Comparison of ENCODE assay signal across 5 worm cellular contexts in genomic region chrV:8657911-8658310, ce11.
TF ChIP-seq lines count a peak whose summit lies in the region.

No protein-coding gene starts in this region.

TF ChIP-seq in whole organism, L1 larva, 84 proteins besides CTCF, POLR2A, EP300 and RAD21 (continues in another document):
- no peak for TF ChIP-seq nhr-20 (tag; optimal IDR thresholded peaks at IDR 0.05; lab: Kevin White, UChicago)
- no peak for TF ChIP-seq sox-4 (tag; optimal IDR thresholded peaks at IDR 0.05; lab: Kevin White, UChicago)
- TF ChIP-seq nhr-11 (tag; optimal IDR thresholded peaks at IDR 0.05; lab: Kevin White, UChicago), result no peak
- TF ChIP-seq egl-27 (tag; optimal IDR thresholded peaks at IDR 0.05; lab: Kevin White, UChicago), result no peak
- no peak for TF ChIP-seq ama-1 (optimal IDR thresholded peaks at IDR 0.05; lab: Kevin White, UChicago)
- no peak for TF ChIP-seq isw-1 (GFP tag; IDR thresholded peaks at IDR 0.05; lab: Robert Waterston, UW)
- TF ChIP-seq pax-3 (tag; optimal IDR thresholded peaks at IDR 0.05; lab: Kevin White, UChicago), result no peak
- no peak for TF ChIP-seq efl-1 (optimal IDR thresholded peaks at IDR 0.05; lab: Kevin White, UChicago)
- TF ChIP-seq efl-1 (GFP tag; optimal IDR thresholded peaks at IDR 0.05 in 1 of 2; lab: Kevin White, UChicago), result peak in 1 of 2 experiments; percentile 79
- TF ChIP-seq C34B4.2 (tag; optimal IDR thresholded peaks at IDR 0.05; lab: Kevin White, UChicago), result no peak
- no peak for TF ChIP-seq alr-1 (tag; optimal IDR thresholded peaks at IDR 0.05; lab: Kevin White, UChicago; ENCODE audit: borderline replicate concordance)
- no peak for TF ChIP-seq lir-3 (tag; optimal IDR thresholded peaks at IDR 0.05; lab: Kevin White, UChicago; ENCODE audit: poor library complexity)
- peak; percentile 80 for TF ChIP-seq skn-1 (tag; optimal IDR thresholded peaks at IDR 0.05; lab: Kevin White, UChicago)
- no peak for TF ChIP-seq rnt-1 (tag; optimal IDR thresholded peaks at IDR 0.05; lab: Kevin White, UChicago)
- no peak for TF ChIP-seq F16B12.6 (tag; optimal IDR thresholded peaks at IDR 0.05; lab: Kevin White, UChicago)
- no peak for TF ChIP-seq fos-1 (tag; optimal IDR thresholded peaks at IDR 0.05; lab: Kevin White, UChicago)
- TF ChIP-seq elt-3 (tag; optimal IDR thresholded peaks at IDR 0.05; lab: Kevin White, UChicago), result no peak
- no peak for TF ChIP-seq fkh-4 (tag; optimal IDR thresholded peaks at IDR 0.05; lab: Kevin White, UChicago; ENCODE audit: borderline replicate concordance)
- no peak for TF ChIP-seq unc-98 (GFP tag; IDR thresholded peaks at IDR 0.05; lab: Robert Waterston, UW)

TF ChIP-seq in whole organism, L2 larva, 48 proteins besides CTCF, POLR2A, EP300 and RAD21:
- TF ChIP-seq zag-1 (tag; optimal IDR thresholded peaks at IDR 0.05; lab: Kevin White, UChicago), result no peak
- no peak for TF ChIP-seq nhr-77 (tag; optimal IDR thresholded peaks at IDR 0.05; lab: Kevin White, UChicago)
- no peak for TF ChIP-seq nhr-21 (tag; optimal IDR thresholded peaks at IDR 0.05; lab: Kevin White, UChicago)
- TF ChIP-seq fos-1 (tag; optimal IDR thresholded peaks at IDR 0.05; lab: Kevin White, UChicago), result no peak
- TF ChIP-seq nhr-25 (tag; optimal IDR thresholded peaks at IDR 0.05; lab: Kevin White, UChicago), result peak; percentile 8
- TF ChIP-seq ztf-4 (tag; optimal IDR thresholded peaks at IDR 0.05; lab: Kevin White, UChicago), result no peak
- TF ChIP-seq lin-39 (tag; optimal IDR thresholded peaks at IDR 0.05; lab: Kevin White, UChicago), result no peak
- no peak for TF ChIP-seq skn-1 (tag; optimal IDR thresholded peaks at IDR 0.05; lab: Kevin White, UChicago)

TF ChIP-seq in whole organism, L3 larva, 47 proteins besides CTCF, POLR2A, EP300 and RAD21:
- TF ChIP-seq snpc-4 (tag; optimal IDR thresholded peaks at IDR 0.05; lab: Kevin White, UChicago), result no peak
- no peak for TF ChIP-seq tbx-2 (tag; optimal IDR thresholded peaks at IDR 0.05; lab: Kevin White, UChicago)
- no peak for TF ChIP-seq lin-15B (tag; optimal IDR thresholded peaks at IDR 0.05; lab: Kevin White, UChicago)
- peak in 1 of 3 experiments; percentile 46 for TF ChIP-seq elt-3 (tag; optimal IDR thresholded peaks at IDR 0.05; lab: Kevin White, UChicago)
- TF ChIP-seq pha-4 (tag; optimal IDR thresholded peaks at IDR 0.05; lab: Kevin White, UChicago), result no peak
- TF ChIP-seq fkh-2 (tag; optimal IDR thresholded peaks at IDR 0.05; lab: Kevin White, UChicago), result no peak
- no peak for TF ChIP-seq daf-12 (tag; optimal IDR thresholded peaks at IDR 0.05; lab: Kevin White, UChicago)
- TF ChIP-seq sea-2 (GFP tag; optimal IDR thresholded peaks at IDR 0.05; lab: Kevin White, UChicago), result no peak
- TF ChIP-seq nhr-25 (tag; optimal IDR thresholded peaks at IDR 0.05; lab: Kevin White, UChicago), result peak; percentile 6
- TF ChIP-seq mml-1 (tag; optimal IDR thresholded peaks at IDR 0.05; lab: Kevin White, UChicago), result no peak
- TF ChIP-seq ztf-11 (tag; optimal IDR thresholded peaks at IDR 0.05; lab: Kevin White, UChicago), result no peak
- no peak for TF ChIP-seq ama-1 (optimal IDR thresholded peaks at IDR 0.05; lab: Kevin White, UChicago)
- TF ChIP-seq nhr-23 (tag; optimal IDR thresholded peaks at IDR 0.05; lab: Kevin White, UChicago), result peak; percentile 10
- no peak for TF ChIP-seq nhr-11 (tag; optimal IDR thresholded peaks at IDR 0.05; lab: Kevin White, UChicago)
- no peak for TF ChIP-seq nhr-237 (tag; optimal IDR thresholded peaks at IDR 0.05; lab: Kevin White, UChicago)
- TF ChIP-seq nhr-76 (tag; optimal IDR thresholded peaks at IDR 0.05; lab: Kevin White, UChicago), result no peak
- TF ChIP-seq elt-2 (tag; optimal IDR thresholded peaks at IDR 0.05; lab: Kevin White, UChicago), result no peak
- TF ChIP-seq unc-62 (GFP tag; optimal IDR thresholded peaks at IDR 0.05; lab: Kevin White, UChicago), result no peak
- no peak for TF ChIP-seq unc-39 (tag; optimal IDR thresholded peaks at IDR 0.05; lab: Kevin White, UChicago)
- TF ChIP-seq mdl-1 (tag; optimal IDR thresholded peaks at IDR 0.05; lab: Kevin White, UChicago), result no peak
- no peak for TF ChIP-seq nhr-28 (tag; optimal IDR thresholded peaks at IDR 0.05; lab: Kevin White, UChicago)
- TF ChIP-seq nhr-77 (tag; optimal IDR thresholded peaks at IDR 0.05; lab: Kevin White, UChicago), result no peak
- TF ChIP-seq fkh-10 (GFP tag; optimal IDR thresholded peaks at IDR 0.05; lab: Kevin White, UChicago), result no peak
- TF ChIP-seq aly-2 (tag; optimal IDR thresholded peaks at IDR 0.05; lab: Kevin White, UChicago), result no peak
- TF ChIP-seq eor-1 (tag; optimal IDR thresholded peaks at IDR 0.05; lab: Kevin White, UChicago), result no peak

TF ChIP-seq in whole organism, L4 larva, 104 proteins besides CTCF, POLR2A, EP300 and RAD21:
- TF ChIP-seq lin-15B (tag; optimal IDR thresholded peaks at IDR 0.05; lab: Kevin White, UChicago) (no peak), tra-1 (GFP tag; IDR thresholded peaks at IDR 0.05; lab: Robert Waterston, UW) (0 out of 2 replicates have a peak, but pooled peaks have one; percentile 5), nhr-28 (tag; optimal IDR thresholded peaks at IDR 0.05; lab: Kevin White, UChicago) (peak; percentile 7), daf-8 (GFP tag; IDR thresholded peaks at IDR 0.05; lab: Robert Waterston, UW) (no peak), hlh-30 (tag; optimal IDR thresholded peaks at IDR 0.05; lab: Kevin White, UChicago; ENCODE audit: insufficient read depth) (peak; percentile 57), lsy-2 (tag; optimal IDR thresholded peaks at IDR 0.05; lab: Kevin White, UChicago) (no peak), zip-11 (GFP tag; IDR thresholded peaks at IDR 0.05; lab: Robert Waterston, UW) (no peak), nhr-48 (tag; optimal IDR thresholded peaks at IDR 0.05; lab: Kevin White, UChicago) (no peak), gei-8 (GFP tag; optimal IDR thresholded peaks at IDR 0.05; lab: Kevin White, UChicago) (no peak), dve-1 (tag; optimal IDR thresholded peaks at IDR 0.05; lab: Kevin White, UChicago; ENCODE audit: insufficient read depth) (peak; percentile 11), dmd-6 (GFP tag; IDR thresholded peaks at IDR 0.05; lab: Robert Waterston, UW) (peak; percentile 34)

TF ChIP-seq in whole organism, young adult, 124 proteins besides CTCF, POLR2A, EP300 and RAD21:
- TF ChIP-seq hmg-1.2 (GFP tag; IDR thresholded peaks at IDR 0.05; lab: Robert Waterston, UW), result no peak
- peak; percentile 69; the same call in 1 of the 2 replicates for TF ChIP-seq cebp-1 (GFP tag; IDR thresholded peaks at IDR 0.05; lab: Robert Waterston, UW)
- TF ChIP-seq cebp-1 (tag; optimal IDR thresholded peaks at IDR 0.05; lab: Kevin White, UChicago), result peak; percentile 75
